Worm (Caenorhabditis elegans): ENCODE data around the gene F41H10.12.

Gene F41H10.12

ce11 chrIV:5354124-5354523, 31.0 kb upstream of the F41H10.12 start, which contains the start of gene Y4C6B.1:
TSS of gene Y4C6B.1 (plus strand) at chrIV:5354488.
- peak; percentile 24 for TF ChIP-seq ttx-3 (tag; optimal IDR thresholded peaks at IDR 0.05)
- TF ChIP-seq gmeb-2 (tag; optimal IDR thresholded peaks at IDR 0.05): no peak
- no peak for TF ChIP-seq pqm-1 (tag; optimal IDR thresholded peaks at IDR 0.05)
- no peak for TF ChIP-seq hlh-30 (tag; optimal IDR thresholded peaks at IDR 0.05; ENCODE audit: insufficient read depth)
- TF ChIP-seq tbx-2 (tag; optimal IDR thresholded peaks at IDR 0.05): peak; percentile 17
- TF ChIP-seq hlh-8 (tag; optimal IDR thresholded peaks at IDR 0.05): no peak
- no peak for TF ChIP-seq dve-1 (tag; optimal IDR thresholded peaks at IDR 0.05)
- no peak for TF ChIP-seq unc-42 (tag; optimal IDR thresholded peaks at IDR 0.05)
- no peak for TF ChIP-seq dmd-4 (tag; optimal IDR thresholded peaks at IDR 0.05; ENCODE audit: borderline replicate concordance)
- no peak for TF ChIP-seq ceh-34 (tag; optimal IDR thresholded peaks at IDR 0.05)
- no peak for TF ChIP-seq K02D7.2 (tag; optimal IDR thresholded peaks at IDR 0.05)

DNA sequence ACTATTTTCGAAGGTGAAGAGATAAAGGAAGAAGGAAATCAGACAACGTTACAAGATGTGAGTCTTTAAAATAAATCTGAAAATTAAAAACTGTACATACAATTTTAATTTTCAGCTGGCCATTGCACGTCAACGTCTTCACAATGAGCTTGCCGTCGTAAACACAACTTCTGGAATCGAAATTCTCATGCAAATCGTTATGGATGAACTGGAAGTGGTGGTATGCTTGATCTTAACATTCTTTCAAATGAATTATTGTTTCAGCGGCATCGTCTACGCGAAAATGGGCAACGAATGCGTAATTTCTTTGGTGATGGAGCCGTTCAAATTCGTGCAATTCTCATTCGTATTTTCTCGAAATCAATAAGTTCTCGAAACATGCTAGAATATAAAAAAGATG, 30.6 kb upstream of the F41H10.12 start:
- TF ChIP-seq rnt-1 (tag; optimal IDR thresholded peaks at IDR 0.05): no peak

DNA sequence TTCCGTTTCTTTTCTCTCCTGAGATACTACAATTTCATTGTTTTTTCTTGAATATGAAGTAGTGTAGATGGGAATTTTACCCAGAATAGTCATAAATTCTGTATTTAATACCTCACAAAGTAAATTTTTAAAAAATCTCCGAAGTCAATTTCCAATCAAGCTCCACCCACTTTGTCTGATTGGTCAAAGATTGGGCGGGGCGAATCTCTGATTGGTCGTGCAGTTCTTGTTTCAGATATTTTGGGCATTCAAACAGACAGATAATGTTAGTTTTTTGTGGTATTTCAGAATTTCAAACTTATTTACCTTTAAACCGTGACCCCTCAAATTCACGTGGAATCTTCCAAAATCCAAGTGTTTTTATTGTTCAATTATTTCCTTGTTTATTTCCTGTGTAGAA, 24.6 kb upstream of the F41H10.12 start, which contains the start of gene F41H10.5:
Gene F41H10.5, plus strand, starts transcription at position 375 of the 400 bp plus-strand sequence.
- TF ChIP-seq pqm-1 (tag; optimal IDR thresholded peaks at IDR 0.05) (no peak), nfya-1 (tag; optimal IDR thresholded peaks at IDR 0.05) (peak; percentile 75)

- TF ChIP-seq elt-2 (tag; optimal IDR thresholded peaks at IDR 0.05) (peak; percentile 37), syd-9 (tag; optimal IDR thresholded peaks at IDR 0.05) (no peak), ceh-31 (tag; optimal IDR thresholded peaks at IDR 0.05) (peak; percentile 90), ceh-2 (tag; optimal IDR thresholded peaks at IDR 0.05) (peak; percentile 69), ets-4 (tag; optimal IDR thresholded peaks at IDR 0.05) (peak; percentile 51), pag-3 (tag; optimal IDR thresholded peaks at IDR 0.05; ENCODE audit: borderline replicate concordance) (no peak), ttx-3 (tag; optimal IDR thresholded peaks at IDR 0.05) (no peak), hlh-8 (tag; optimal IDR thresholded peaks at IDR 0.05) (peak; percentile 36), pax-1 (tag; optimal IDR thresholded peaks at IDR 0.05) (peak; percentile 65), ahr-1 (tag; optimal IDR thresholded peaks at IDR 0.05) (no peak), unc-86 (tag; optimal IDR thresholded peaks at IDR 0.05) (no peak), ceh-24 (tag; optimal IDR thresholded peaks at IDR 0.05) (no peak), hlh-30 (tag; optimal IDR thresholded peaks at IDR 0.05; ENCODE audit: insufficient read depth) (peak; percentile 82), ceh-14 (tag; optimal IDR thresholded peaks at IDR 0.05) (no peak), mec-3 (tag; optimal IDR thresholded peaks at IDR 0.05; ENCODE audit: borderline replicate concordance) (no peak), zip-5 (tag; optimal IDR thresholded peaks at IDR 0.05) (peak; percentile 23), tbx-2 (tag; optimal IDR thresholded peaks at IDR 0.05) (peak; percentile 73), madf-2 (tag; optimal IDR thresholded peaks at IDR 0.05) (no peak), tbx-7 (tag; optimal IDR thresholded peaks at IDR 0.05) (peak; percentile 54), nhr-11 (tag; optimal IDR thresholded peaks at IDR 0.05) (no peak), ceh-45 (GFP tag; IDR thresholded peaks at IDR 0.05) (no peak), T23F11.4 (GFP tag; optimal IDR thresholded peaks at IDR 0.05) (no peak), odd-2 (tag; optimal IDR thresholded peaks at IDR 0.05) (no peak), C08G9.2 (tag; optimal IDR thresholded peaks at IDR 0.05) (peak; percentile 88), fax-1 (tag; optimal IDR thresholded peaks at IDR 0.05) (no peak), ama-1 (optimal IDR thresholded peaks at IDR 0.05) (no peak), lin-11 (tag; optimal IDR thresholded peaks at IDR 0.05) (no peak), npax-4 (tag; optimal IDR thresholded peaks at IDR 0.05) (no peak), rnt-1 (tag; optimal IDR thresholded peaks at IDR 0.05) (peak; percentile 49), ceh-30 (tag; optimal IDR thresholded peaks at IDR 0.05) (no peak), lim-6 (tag; optimal IDR thresholded peaks at IDR 0.05) (no peak), ref-2 (tag; optimal IDR thresholded peaks at IDR 0.05) (peak; percentile 24), nfya-1 (tag; optimal IDR thresholded peaks at IDR 0.05) (peak; percentile 33)
Measured at ce11 chrIV:5364135-5364609, 20.9 kb upstream of the F41H10.12 start, which contains the start of the genes hda-6 and F41H10.4. TSS of gene hda-6 (minus strand) at chrIV:5364306. TSS of gene F41H10.4 (plus strand) at chrIV:5364559.
